Fruit fly (Drosophila melanogaster): ENCODE data around the gene CG46448.
A peak's percentile ranks its signal among the peaks of the same experiment; 100 is the strongest.

The CG46448 gene

DNA sequence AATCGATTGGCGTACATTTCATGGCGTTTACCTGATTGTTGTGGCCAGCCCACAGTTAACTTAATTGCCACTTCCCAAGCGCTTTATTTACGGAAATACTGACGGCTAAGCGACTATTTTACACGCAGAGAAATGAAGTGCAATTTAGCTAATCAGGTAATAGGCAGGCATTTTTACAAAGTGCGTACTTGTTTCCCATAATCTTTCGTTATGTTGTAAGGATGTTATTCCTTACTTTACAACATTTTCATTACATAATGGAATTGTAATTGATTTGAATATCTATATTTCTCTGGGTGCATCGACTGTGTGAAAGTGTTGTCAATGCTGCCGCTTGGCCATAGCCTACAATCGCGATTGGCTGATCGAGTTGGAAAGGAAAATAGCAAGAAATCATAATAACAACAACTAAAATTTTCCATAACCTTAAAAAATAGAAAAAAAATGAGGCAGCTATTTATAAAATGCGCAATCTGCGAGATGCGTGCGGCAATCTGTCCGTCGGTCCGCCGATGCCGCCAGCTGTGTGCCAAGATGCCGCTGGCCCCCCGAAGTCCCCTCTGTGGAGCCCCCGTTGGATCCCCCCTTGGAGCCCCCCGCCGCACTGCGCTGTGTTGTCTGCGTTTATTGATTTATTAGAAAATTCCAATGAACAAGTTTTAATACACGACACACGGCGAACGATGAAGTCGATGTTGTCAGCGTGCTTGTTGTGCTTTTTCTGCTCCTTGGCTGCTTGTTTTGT is 35.2 kb downstream of the CG46448 start (continued):
- no peak for TF ChIP-seq CG10147 (GFP tag; optimal IDR thresholded peaks at IDR 0.05)
- peak; percentile 53 for TF ChIP-seq tap (tag; optimal IDR thresholded peaks at IDR 0.05)
- TF ChIP-seq E2f1 (GFP tag; IDR thresholded peaks at IDR 0.05), result peak; percentile 52
- peak; percentile 68 for TF ChIP-seq sisA (GFP tag; IDR thresholded peaks at IDR 0.05)
- TF ChIP-seq ind (GFP tag; optimal IDR thresholded peaks at IDR 0.05), result peak; percentile 65
- no peak for TF ChIP-seq CG15073 (GFP tag; optimal IDR thresholded peaks at IDR 0.05)
- peak; percentile 62 for TF ChIP-seq row (GFP tag; IDR thresholded peaks at IDR 0.05)
- TF ChIP-seq CG10209 (GFP tag; optimal IDR thresholded peaks at IDR 0.05), result peak; percentile 27
- no peak for TF ChIP-seq CG3838 (GFP tag; optimal IDR thresholded peaks at IDR 0.05)
- TF ChIP-seq bowl (GFP tag; IDR thresholded peaks at IDR 0.05), result no peak
- TF ChIP-seq Dll (GFP tag; IDR thresholded peaks at IDR 0.05; ENCODE audit: partially characterized antibody), result no peak
- TF ChIP-seq tup (GFP tag; optimal IDR thresholded peaks at IDR 0.05), result no peak
- no peak for TF ChIP-seq CG42726 (GFP tag; IDR thresholded peaks at IDR 0.05; ENCODE audit: partially characterized antibody)
- TF ChIP-seq Rfx (GFP tag; IDR thresholded peaks at IDR 0.05), result peak; percentile 63
- peak; percentile 10; the same call in 1 of the 2 replicates for TF ChIP-seq al (GFP tag; IDR thresholded peaks at IDR 0.05)
- TF ChIP-seq Dfd (GFP tag; optimal IDR thresholded peaks at IDR 0.05), result no peak
- TF ChIP-seq Dek (tag; optimal IDR thresholded peaks at IDR 0.05), result no peak
- TF ChIP-seq CG2889 (GFP tag; IDR thresholded peaks at IDR 0.05), result no peak
- no peak for TF ChIP-seq Side (GFP tag; optimal IDR thresholded peaks at IDR 0.05)
- TF ChIP-seq Camta (GFP tag; optimal IDR thresholded peaks at IDR 0.05), result peak; percentile 19
- peak; percentile 55 for TF ChIP-seq Antp (GFP tag; optimal IDR thresholded peaks at IDR 0.05)
- no peak for TF ChIP-seq CG15601 (tag; optimal IDR thresholded peaks at IDR 0.05)
- no peak for TF ChIP-seq CG3726 (GFP tag; IDR thresholded peaks at IDR 0.05)
- TF ChIP-seq btn (GFP tag; optimal IDR thresholded peaks at IDR 0.05), result no peak
- peak; percentile 16 for TF ChIP-seq CG18764 (GFP tag; optimal IDR thresholded peaks at IDR 0.05)
- no peak for TF ChIP-seq CG7928 (GFP tag; optimal IDR thresholded peaks at IDR 0.05)
- no peak for TF ChIP-seq psq (GFP tag; optimal IDR thresholded peaks at IDR 0.05)
- no peak for TF ChIP-seq CG16813 (GFP tag; IDR thresholded peaks at IDR 0.05; ENCODE audit: partially characterized antibody)
- no peak for TF ChIP-seq Nf-YC (tag; optimal IDR thresholded peaks at IDR 0.05)
- TF ChIP-seq hbn (GFP tag; IDR thresholded peaks at IDR 0.05; ENCODE audit: partially characterized antibody), result no peak
- TF ChIP-seq CG7745 (tag; optimal IDR thresholded peaks at IDR 0.05), result no peak
- no peak for TF ChIP-seq CG6813 (GFP tag; optimal IDR thresholded peaks at IDR 0.05)
- TF ChIP-seq tx (GFP tag; optimal IDR thresholded peaks at IDR 0.05), result no peak
- TF ChIP-seq B-H2 (GFP tag; optimal IDR thresholded peaks at IDR 0.05), result no peak
- peak; percentile 28 for TF ChIP-seq chn (GFP tag; optimal IDR thresholded peaks at IDR 0.05)
- TF ChIP-seq CG2875 (GFP tag; optimal IDR thresholded peaks at IDR 0.05), result peak; percentile 38
- peak; percentile 11 for TF ChIP-seq fu2 (GFP tag; optimal IDR thresholded peaks at IDR 0.05)
- no peak for TF ChIP-seq CG11247 (GFP tag; IDR thresholded peaks at IDR 0.05)
- TF ChIP-seq Optix (GFP tag; IDR thresholded peaks at IDR 0.05), result no peak; the same call in 2 of the 3 replicates
- no peak for TF ChIP-seq CG3995 (GFP tag; optimal IDR thresholded peaks at IDR 0.05)
- TF ChIP-seq crc (GFP tag; optimal IDR thresholded peaks at IDR 0.05), result no peak
- peak; percentile 70 for TF ChIP-seq Blimp-1 (GFP tag; optimal IDR thresholded peaks at IDR 0.05)
- TF ChIP-seq CG12219 (GFP tag; optimal IDR thresholded peaks at IDR 0.05), result peak; percentile 52
- no peak for TF ChIP-seq CG11723 (GFP tag; optimal IDR thresholded peaks at IDR 0.05)
- peak; percentile 35 for TF ChIP-seq CG5245 (GFP tag; optimal IDR thresholded peaks at IDR 0.05)
- no peak for TF ChIP-seq gro (GFP tag; optimal IDR thresholded peaks at IDR 0.05)
- no peak for TF ChIP-seq zen2 (GFP tag; IDR thresholded peaks at IDR 0.05; ENCODE audit: partially characterized antibody)
- TF ChIP-seq Eip74EF (GFP tag; optimal IDR thresholded peaks at IDR 0.05), result peak in 1 of 2 experiments; percentile 59
- TF ChIP-seq Hr51 (GFP tag; optimal IDR thresholded peaks at IDR 0.05), result peak in 1 of 2 experiments; percentile 65

Data from whole organism, embryonic.